Worm (Caenorhabditis elegans) whole organism, L4 larva: ENCODE data around the gene elo-8.

ENCODE experiments used
- egl-27 ChIP-seq: sonication (generic microtip); optimal IDR thresholded peaks from 3 replicates; lab custom pipeline; 2017; ENCODE audit warnings: missing biosample characterization, missing genetic modification reagents, missing genetic modification characterization
- jun-1 ChIP-seq: fragments of 150-350 bp; optimal IDR thresholded peaks from 2 replicates; lab custom pipeline; 2014; ENCODE audit warnings: missing biosample characterization, missing genetic modification reagents, missing genetic modification characterization
- lin-1 ChIP-seq: fragments of 200-800 bp; sonication (Bioruptor generic); IDR thresholded peaks from 2 replicates; pipeline ENCODE4 v1.3.6; 2022; ENCODE audit warnings: missing genetic modification reagents, missing genetic modification characterization, missing compliant biosample characterization
- lin-15B ChIP-seq: fragments of 150-350 bp; sonication (generic microtip); optimal IDR thresholded peaks from 3 replicates; lab custom pipeline; 2014; ENCODE audit warnings: missing biosample characterization, missing genetic modification characterization
- nhr-237 ChIP-seq: sonication (generic microtip); optimal IDR thresholded peaks from 2 replicates; lab custom pipeline; 2017; ENCODE audit warnings: missing biosample characterization, missing genetic modification characterization
- nhr-25 ChIP-seq: sonication (generic microtip); optimal IDR thresholded peaks from 2 replicates; lab custom pipeline; 2017; ENCODE audit warnings: missing genetic modification characterization, mild to moderate bottlenecking, missing compliant biosample characterization, antibody characterized with exemption, moderate library complexity, borderline replicate concordance; ENCODE audit not compliant: insufficient read depth

DNA sequence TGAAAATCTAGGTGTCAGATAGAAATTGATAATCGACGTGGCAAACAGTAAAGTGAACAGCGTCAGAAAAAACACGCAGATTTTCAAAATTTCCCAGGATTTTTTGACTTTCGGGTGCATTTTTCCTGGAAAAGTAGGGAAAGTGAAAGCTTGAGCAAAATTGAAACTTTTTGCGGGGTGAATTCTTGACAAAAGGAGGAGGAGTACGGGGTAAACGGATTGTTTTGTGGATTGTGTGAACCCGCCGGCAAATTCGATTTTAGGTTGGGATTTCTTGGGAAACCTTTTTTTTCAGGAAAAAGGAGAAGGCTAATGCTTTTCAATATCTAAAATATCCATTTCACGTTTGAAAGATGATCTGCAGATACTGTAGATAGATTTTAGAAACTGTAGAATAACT lies 2.9 kb upstream of the elo-8 start, which contains the start of gene Y47D3A.34:
- no peak for TF ChIP-seq nhr-25 (tag; lab: Kevin White, UChicago)
- no peak for TF ChIP-seq nhr-237 (tag; lab: Kevin White, UChicago)
- no peak for TF ChIP-seq egl-27 (tag; lab: Kevin White, UChicago)
- no peak for TF ChIP-seq lin-15B
- TF ChIP-seq jun-1 = no peak
- no peak for TF ChIP-seq lin-1
